Worm (Caenorhabditis elegans) whole organism, L4 larva: ENCODE results near the gene C05E11.7.
A peak's percentile ranks its signal among the peaks of the same experiment; 100 is the strongest.

Experiments
- D1046.2 ChIP-seq: fragments of 200-800 bp; sonication (Bioruptor generic); IDR thresholded peaks from 2 replicates; pipeline ENCODE4 v1.3.6; 2022; ENCODE audit warnings: missing genetic modification characterization, missing compliant biosample characterization
- Y105C5A.15 ChIP-seq: fragments of 200-800 bp; sonication (Bioruptor generic); IDR thresholded peaks from 2 replicates; pipeline ENCODE4 v1.3.6; 2022; ENCODE audit warnings: missing genetic modification characterization, missing compliant biosample characterization
- aly-2 ChIP-seq: sonication (generic microtip); optimal IDR thresholded peaks from 2 replicates; lab custom pipeline; 2018; ENCODE audit warnings: missing biosample characterization, missing genetic modification characterization
- arid-1 ChIP-seq: fragments of 200-800 bp; sonication (Bioruptor generic); conservative IDR thresholded peaks from 2 replicates; pipeline ENCODE4 v1.3.6; 2022; ENCODE audit warnings: missing genetic modification reagents, missing genetic modification characterization, missing compliant biosample characterization
- ceh-20 ChIP-seq: fragments of 200-800 bp; sonication (Bioruptor generic); IDR thresholded peaks from 2 replicates; pipeline ENCODE4 v1.3.6; 2022; ENCODE audit warnings: missing genetic modification reagents, missing genetic modification characterization, missing compliant biosample characterization
- ceh-28 ChIP-seq: fragments of 150-350 bp; optimal IDR thresholded peaks from 2 replicates; lab custom pipeline; 2014; ENCODE audit warnings: missing biosample characterization, missing genetic modification reagents, missing genetic modification characterization
- ceh-62 ChIP-seq: sonication (generic microtip); optimal IDR thresholded peaks from 2 replicates; lab custom pipeline; 2017; ENCODE audit warnings: missing biosample characterization, missing genetic modification characterization
- cey-2 ChIP-seq: sonication (generic microtip); optimal IDR thresholded peaks from 3 replicates; lab custom pipeline; 2017; ENCODE audit warnings: missing genetic modification characterization, mild to moderate bottlenecking, missing compliant biosample characterization, antibody characterized with exemption, borderline replicate concordance; ENCODE audit not compliant: insufficient read depth
- daf-12 ChIP-seq: fragments of 150-350 bp; optimal IDR thresholded peaks from 2 replicates; lab custom pipeline; 2014; ENCODE audit warnings: missing biosample characterization, missing genetic modification reagents, missing genetic modification characterization
- daf-16 ChIP-seq, 3 experiments: sonication (generic microtip); optimal IDR thresholded peaks; 2 replicates each; lab custom pipeline; 2016 to 2017; ENCODE audit warnings: missing genetic modification characterization in 3 of 3, missing genetic modification reagents in 3 of 3, mild to moderate bottlenecking in 2 of 3, missing compliant biosample characterization in 2 of 3, missing biosample characterization in 1 of 3, moderate library complexity in 1 of 3
- daf-19 ChIP-seq: fragments of 200-800 bp; sonication (Bioruptor generic); conservative IDR thresholded peaks from 2 replicates; pipeline ENCODE4 v1.3.6; 2022; ENCODE audit warnings: missing genetic modification characterization, missing compliant biosample characterization
- dmd-6 ChIP-seq: fragments of 200-800 bp; sonication (Bioruptor generic); IDR thresholded peaks from 2 replicates; pipeline ENCODE4 v1.3.6; 2022; ENCODE audit warnings: missing genetic modification reagents, missing genetic modification characterization, missing compliant biosample characterization
- dpl-1 ChIP-seq: fragments of 150-350 bp; optimal IDR thresholded peaks from 2 replicates; lab custom pipeline; 2014; ENCODE audit warnings: missing biosample characterization, missing genetic modification reagents, missing genetic modification characterization
- duxl-1 ChIP-seq: sonication (generic microtip); optimal IDR thresholded peaks from 2 replicates; lab custom pipeline; 2016; ENCODE audit warnings: mild to moderate bottlenecking, missing genetic modification characterization, moderate library complexity, missing compliant biosample characterization; ENCODE audit not compliant: poor library complexity
- dve-1 ChIP-seq: sonication (generic microtip); optimal IDR thresholded peaks from 2 replicates; lab custom pipeline; 2017; ENCODE audit warnings: antibody characterized with exemption, mild to moderate bottlenecking, missing genetic modification characterization, missing compliant biosample characterization; ENCODE audit not compliant: insufficient read depth
- egl-27 ChIP-seq: sonication (generic microtip); optimal IDR thresholded peaks from 3 replicates; lab custom pipeline; 2017; ENCODE audit warnings: missing biosample characterization, missing genetic modification reagents, missing genetic modification characterization
- gei-8 ChIP-seq: fragments of 200-800 bp; sonication (Bioruptor generic); optimal IDR thresholded peaks from 2 replicates; lab custom pipeline; 2018; ENCODE audit warnings: mild to moderate bottlenecking, missing genetic modification characterization, missing compliant biosample characterization
- hlh-11 ChIP-seq: fragments of 200-800 bp; sonication (Bioruptor generic); optimal IDR thresholded peaks from 2 replicates; lab custom pipeline; 2018; ENCODE audit warnings: mild to moderate bottlenecking, missing genetic modification characterization, missing compliant biosample characterization
- jun-1 ChIP-seq: fragments of 150-350 bp; optimal IDR thresholded peaks from 2 replicates; lab custom pipeline; 2014; ENCODE audit warnings: missing biosample characterization, missing genetic modification reagents, missing genetic modification characterization
- lim-7 ChIP-seq: fragments of 200-800 bp; sonication (Bioruptor generic); IDR thresholded peaks from 2 replicates; pipeline ENCODE4 v1.3.6; 2022; ENCODE audit warnings: missing genetic modification characterization, missing compliant biosample characterization
- lin-1 ChIP-seq: fragments of 200-800 bp; sonication (Bioruptor generic); IDR thresholded peaks from 2 replicates; pipeline ENCODE4 v1.3.6; 2022; ENCODE audit warnings: missing genetic modification reagents, missing genetic modification characterization, missing compliant biosample characterization
- lsy-2 ChIP-seq, 2 experiments: fragments of 150-350 bp in 1 of 2; sonication (generic microtip) in 1 of 2; optimal IDR thresholded peaks; 2 replicates each; lab custom pipeline; 2014 to 2017; ENCODE audit warnings: missing biosample characterization in 2 of 2, missing genetic modification characterization in 2 of 2
- madf-5 ChIP-seq, 2 experiments: fragments of 200-800 bp; sonication (Bioruptor generic); IDR thresholded peaks; 2 replicates each; pipeline ENCODE4 v1.3.6; 2022; ENCODE audit warnings: missing compliant biosample characterization in 2 of 2, missing genetic modification characterization in 2 of 2
- mdl-1 ChIP-seq, 2 experiments: fragments of 150-350 bp in 1 of 2; sonication (generic microtip) in 1 of 2; optimal IDR thresholded peaks; 2 replicates each; lab custom pipeline; 2014 to 2017; ENCODE audit warnings: missing biosample characterization in 2 of 2, missing genetic modification characterization in 2 of 2
- mdt-29 ChIP-seq: fragments of 200-800 bp; sonication (Bioruptor generic); IDR thresholded peaks from 2 replicates; pipeline ENCODE4 v1.3.6; 2022; ENCODE audit warnings: missing genetic modification reagents, missing genetic modification characterization, missing compliant biosample characterization
- mep-1 ChIP-seq: fragments of 150-350 bp; sonication (generic microtip); optimal IDR thresholded peaks from 3 replicates; lab custom pipeline; 2014; ENCODE audit warnings: missing biosample characterization, missing genetic modification characterization
- mes-2 ChIP-seq: sonication (generic microtip); optimal IDR thresholded peaks from 2 replicates; lab custom pipeline; 2016; ENCODE audit warnings: missing genotype, mild to moderate bottlenecking, missing genetic modification characterization, missing compliant biosample characterization; ENCODE audit not compliant: poor library complexity, severe bottlenecking
- nhr-10 ChIP-seq: fragments of 150-350 bp; optimal IDR thresholded peaks from 2 replicates; lab custom pipeline; 2014; ENCODE audit warnings: missing biosample characterization, missing genetic modification characterization
- nhr-237 ChIP-seq: sonication (generic microtip); optimal IDR thresholded peaks from 2 replicates; lab custom pipeline; 2017; ENCODE audit warnings: missing biosample characterization, missing genetic modification characterization
- nhr-28 ChIP-seq: fragments of 150-350 bp; optimal IDR thresholded peaks from 2 replicates; lab custom pipeline; 2014; ENCODE audit warnings: missing biosample characterization, missing genetic modification characterization
- nhr-41 ChIP-seq: fragments of 200-800 bp; sonication (Bioruptor generic); IDR thresholded peaks from 2 replicates; pipeline ENCODE4 v1.3.6; 2022; ENCODE audit warnings: missing genetic modification reagents, missing genetic modification characterization, missing compliant biosample characterization
- nhr-42 ChIP-seq: fragments of 200-800 bp; sonication (Bioruptor generic); IDR thresholded peaks from 2 replicates; pipeline ENCODE4 v1.3.6; 2022; ENCODE audit warnings: missing genetic modification characterization, missing compliant biosample characterization
- nhr-77 ChIP-seq: fragments of 150-350 bp; optimal IDR thresholded peaks from 2 replicates; lab custom pipeline; 2014; ENCODE audit warnings: missing biosample characterization, missing genetic modification characterization
- php-3 ChIP-seq: fragments of 200-800 bp; sonication (Bioruptor generic); IDR thresholded peaks from 2 replicates; pipeline ENCODE4 v1.3.6; 2022; ENCODE audit warnings: missing genetic modification reagents, missing genetic modification characterization, missing compliant biosample characterization
- pqm-1 ChIP-seq: sonication (generic microtip); optimal IDR thresholded peaks from 2 replicates; lab custom pipeline; 2017; ENCODE audit warnings: missing biosample characterization, missing genetic modification characterization
- rbr-2 ChIP-seq: sonication (generic microtip); optimal IDR thresholded peaks from 2 replicates; lab custom pipeline; 2016; ENCODE audit warnings: missing genotype, missing genetic modification characterization, missing compliant biosample characterization
- saeg-2 ChIP-seq: fragments of 200-800 bp; sonication (Bioruptor generic); IDR thresholded peaks from 2 replicates; pipeline ENCODE4 v1.3.6; 2022; ENCODE audit warnings: missing genetic modification reagents, missing genetic modification characterization, missing compliant biosample characterization
- set-16 ChIP-seq: fragments of 200-800 bp; sonication (Bioruptor generic); IDR thresholded peaks from 2 replicates; pipeline ENCODE4 v1.3.6; 2022; ENCODE audit warnings: missing genetic modification reagents, missing genetic modification characterization, missing compliant biosample characterization
- snpc-1.2 ChIP-seq: fragments of 200-800 bp; sonication (Bioruptor generic); IDR thresholded peaks from 2 replicates; pipeline ENCODE4 v1.3.6; 2022; ENCODE audit warnings: missing genetic modification reagents, missing genetic modification characterization, missing compliant biosample characterization
- snpc-4 ChIP-seq: fragments of 150-350 bp; optimal IDR thresholded peaks from 2 replicates; lab custom pipeline; 2014; ENCODE audit warnings: missing biosample characterization, missing genetic modification characterization
- spr-3 ChIP-seq: fragments of 200-800 bp; sonication (Bioruptor generic); optimal IDR thresholded peaks from 2 replicates; lab custom pipeline; 2018; ENCODE audit warnings: mild to moderate bottlenecking, missing genetic modification characterization, missing compliant biosample characterization
- unc-62 ChIP-seq, 3 experiments: fragments of 150-350 bp in 1 of 3; sonication (generic microtip); optimal IDR thresholded peaks in 2 of 3; peaks in 1 of 3; 1 replicate in 1 of 3; 2 replicates in 2 of 3; lab custom pipeline; 2014 to 2017; ENCODE audit warnings: missing biosample characterization in 3 of 3, missing genetic modification characterization in 3 of 3, missing genetic modification reagents in 3 of 3, missing genotype in 1 of 3
- zag-1 ChIP-seq: fragments of 150-350 bp; optimal IDR thresholded peaks from 2 replicates; lab custom pipeline; 2014; ENCODE audit warnings: missing biosample characterization, missing genetic modification characterization
- zfp-2 ChIP-seq: sonication (generic microtip); optimal IDR thresholded peaks from 2 replicates; lab custom pipeline; 2016; ENCODE audit warnings: mild to moderate bottlenecking, missing genetic modification characterization, missing compliant biosample characterization
- zip-11 ChIP-seq: fragments of 200-800 bp; sonication (Bioruptor generic); IDR thresholded peaks from 2 replicates; pipeline ENCODE4 v1.3.6; 2022; ENCODE audit warnings: missing genetic modification characterization, missing compliant biosample characterization
- ztf-7 ChIP-seq: fragments of 150-350 bp; optimal IDR thresholded peaks from 2 replicates; lab custom pipeline; 2014; ENCODE audit warnings: missing biosample characterization, missing genetic modification characterization

C05E11.7 gene

ce11 chrX:4534112-4534511 lies 51.4 kb downstream of the C05E11.7 start:
- TF ChIP-seq mdl-1 (tag; optimal IDR thresholded peaks at IDR 0.05; lab: Kevin White, UChicago): no peak
- no peak for TF ChIP-seq lim-7 (GFP tag; lab: Robert Waterston, UW)
- no peak for TF ChIP-seq lsy-2 (tag; optimal IDR thresholded peaks at IDR 0.05; lab: Kevin White, UChicago)
- no peak for TF ChIP-seq unc-62 (GFP tag; optimal IDR thresholded peaks at IDR 0.05 in 1 of 2; lab: Kevin White, UChicago)
- no peak for TF ChIP-seq unc-62 (tag; optimal IDR thresholded peaks at IDR 0.05; lab: Kevin White, UChicago)
- peak; percentile 54 for TF ChIP-seq nhr-28 (tag; lab: Kevin White, UChicago)
- no peak for TF ChIP-seq zag-1 (tag; lab: Kevin White, UChicago)
- TF ChIP-seq pqm-1 (tag; lab: Kevin White, UChicago): peak; percentile 37
- TF ChIP-seq dmd-6 (GFP tag; lab: Robert Waterston, UW): 0 out of 2 replicates have a peak, but pooled peaks have one; percentile 10
- no peak for TF ChIP-seq duxl-1 (tag; lab: Kevin White, UChicago)
- no peak for TF ChIP-seq daf-16 (GFP tag; optimal IDR thresholded peaks at IDR 0.05; lab: Kevin White, UChicago)
- peak; percentile 65 for TF ChIP-seq daf-16 (tag; optimal IDR thresholded peaks at IDR 0.05; lab: Kevin White, UChicago)
- TF ChIP-seq hlh-11 (tag; lab: Kevin White, UChicago): peak; percentile 21
- peak; percentile 8 for TF ChIP-seq dve-1 (tag; lab: Kevin White, UChicago)
- TF ChIP-seq dpl-1: no peak
- no peak for TF ChIP-seq daf-12 (tag; lab: Kevin White, UChicago)
- TF ChIP-seq nhr-77 (tag; lab: Kevin White, UChicago): no peak

ce11 chrX:4532160-4532741 lies 53.2 kb downstream of the C05E11.7 start, which contains the start of gene nhr-35:
TSS of gene nhr-35 (plus strand) at chrX:4532691.
- TF ChIP-seq D1046.2 (GFP tag; lab: Robert Waterston, UW) (no peak), saeg-2 (GFP tag; lab: Robert Waterston, UW) (peak; percentile 75), mes-2 (peak; percentile 38), zip-11 (GFP tag; lab: Robert Waterston, UW) (no peak), Y105C5A.15 (GFP tag; lab: Robert Waterston, UW) (no peak), ceh-20 (peak; percentile 72; the same call in 1 of the 2 replicates), nhr-42 (peak; percentile 66; the same call in 1 of the 2 replicates), dmd-6 (GFP tag; lab: Robert Waterston, UW) (peak; percentile 100), madf-5 (GFP tag; IDR thresholded peaks at IDR 0.05; lab: Robert Waterston, UW) (no peak), php-3 (GFP tag; lab: Robert Waterston, UW) (peak; percentile 84), ztf-7 (no peak), nhr-10 (tag; lab: Kevin White, UChicago) (no peak), nhr-237 (tag; lab: Kevin White, UChicago) (no peak), mdt-29 (peak; percentile 73; the same call in 1 of the 2 replicates), nhr-41 (GFP tag; lab: Robert Waterston, UW) (0 out of 2 replicates have a peak, but pooled peaks have one; percentile 37), zfp-2 (no peak), cey-2 (peak; percentile 28), ceh-62 (no peak), dve-1 (tag; lab: Kevin White, UChicago) (peak; percentile 94), spr-3 (GFP tag; lab: Kevin White, UChicago) (no peak), rbr-2 (tag; lab: Kevin White, UChicago) (peak; percentile 19), mep-1 (peak; percentile 73), lin-1 (GFP tag; lab: Robert Waterston, UW) (peak; percentile 81; the same call in 1 of the 2 replicates), pqm-1 (tag; lab: Kevin White, UChicago) (peak; percentile 91), egl-27 (no peak), mdl-1 (tag; optimal IDR thresholded peaks at IDR 0.05; lab: Kevin White, UChicago) (peak; percentile 42 to 90), jun-1 (tag; lab: Kevin White, UChicago) (peak; percentile 29), zag-1 (tag; lab: Kevin White, UChicago) (no peak), gei-8 (GFP tag; lab: Kevin White, UChicago) (peak; percentile 90), snpc-1.2 (no peak), dpl-1 (peak; percentile 9), lsy-2 (tag; optimal IDR thresholded peaks at IDR 0.05; lab: Kevin White, UChicago) (peak; percentile 22 to 70), snpc-4 (tag; lab: Kevin White, UChicago) (no peak), set-16 (no peak; the same call in 1 of the 2 replicates), aly-2 (tag; lab: Kevin White, UChicago) (no peak), ceh-28 (tag; lab: Kevin White, UChicago) (no peak), arid-1 (0 out of 2 replicates have a peak, but pooled peaks have one; percentile 15), daf-19 (GFP tag; lab: Robert Waterston, UW) (0 out of 2 replicates have a peak, but pooled peaks have one; percentile 9)
